Worm (Caenorhabditis elegans) whole organism, L3 larva: ENCODE data around the gene F07C6.6.

Experiments used
- hmg-11 ChIP-seq: sonication (generic microtip); optimal IDR thresholded peaks from 2 replicates; lab custom pipeline; 2016; ENCODE audit warnings: missing genetic modification characterization, missing compliant biosample characterization
- nhr-237 ChIP-seq: fragments of 150-350 bp; optimal IDR thresholded peaks from 2 replicates; lab custom pipeline; 2014; ENCODE audit warnings: missing biosample characterization, missing genetic modification characterization
- nhr-25 ChIP-seq: sonication (generic microtip); optimal IDR thresholded peaks from 2 replicates; lab custom pipeline; 2017; ENCODE audit warnings: missing biosample characterization, missing genetic modification characterization
- skn-1 ChIP-seq: fragments of 150-350 bp; optimal IDR thresholded peaks from 2 replicates; lab custom pipeline; 2014; ENCODE audit warnings: missing biosample characterization, missing genetic modification characterization
- ztf-11 ChIP-seq: fragments of 150-350 bp; optimal IDR thresholded peaks from 2 replicates; lab custom pipeline; 2014; ENCODE audit warnings: missing biosample characterization, missing genetic modification characterization
- ztf-4 ChIP-seq: fragments of 150-350 bp; optimal IDR thresholded peaks from 2 replicates; lab custom pipeline; 2014; ENCODE audit warnings: missing biosample characterization, missing genetic modification characterization

DNA sequence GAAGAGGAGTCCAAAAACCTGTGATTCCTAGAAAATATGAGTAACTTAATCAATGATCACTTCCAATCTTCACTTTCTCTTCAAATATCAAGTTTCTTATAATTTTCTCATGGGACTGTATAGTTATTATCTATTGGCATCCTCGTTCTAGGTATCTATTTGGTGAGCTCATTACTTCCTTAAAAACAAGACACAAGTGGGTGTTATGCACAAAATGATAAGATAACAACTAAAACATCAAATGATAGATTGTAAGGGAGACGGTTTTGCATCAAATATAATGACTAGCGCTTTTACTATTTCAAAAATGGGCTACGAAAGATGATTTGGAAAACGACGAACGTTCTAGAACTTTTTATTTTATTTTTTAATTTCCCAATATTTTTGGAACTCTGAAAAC lies 27.5 kb upstream of the F07C6.6 start, which contains the start of gene ZK897.10:
- TF ChIP-seq nhr-25 (tag; lab: Kevin White, UChicago) (no peak), ztf-4 (tag; lab: Kevin White, UChicago) (no peak), ztf-11 (tag; lab: Kevin White, UChicago) (no peak), skn-1 (no peak), nhr-237 (tag; lab: Kevin White, UChicago) (no peak), hmg-11 (tag; lab: Kevin White, UChicago) (no peak)
